Worm (Caenorhabditis elegans) whole organism, late embryonic: ENCODE data around the gene T04F8.8.

Experiments used
- C08G9.2 ChIP-seq: sonication (generic microtip); optimal IDR thresholded peaks from 2 replicates; lab custom pipeline; 2016; ENCODE audit warnings: mild to moderate bottlenecking, missing genetic modification characterization, moderate library complexity, missing compliant biosample characterization
- K02D7.2 ChIP-seq: sonication (generic microtip); optimal IDR thresholded peaks from 2 replicates; lab custom pipeline; 2017; ENCODE audit warnings: mild to moderate bottlenecking, missing genetic modification characterization, missing compliant biosample characterization
- K09A11.1 ChIP-seq: sonication (generic microtip); optimal IDR thresholded peaks from 2 replicates; lab custom pipeline; 2017; ENCODE audit warnings: antibody characterized with exemption, mild to moderate bottlenecking, missing genetic modification characterization, missing compliant biosample characterization; ENCODE audit not compliant: insufficient read depth
- T23F11.4 ChIP-seq: fragments of 200-800 bp; sonication (Bioruptor generic); optimal IDR thresholded peaks from 2 replicates; lab custom pipeline; 2018; ENCODE audit warnings: mild to moderate bottlenecking, missing genetic modification characterization, missing compliant biosample characterization
- ahr-1 ChIP-seq: sonication (generic microtip); optimal IDR thresholded peaks from 2 replicates; lab custom pipeline; 2016; ENCODE audit warnings: missing genetic modification characterization, missing compliant biosample characterization
- ceh-2 ChIP-seq: sonication (generic microtip); optimal IDR thresholded peaks from 2 replicates; lab custom pipeline; 2016; ENCODE audit warnings: missing genotype, missing genetic modification characterization, missing compliant biosample characterization
- ceh-22 ChIP-seq: sonication (generic microtip); optimal IDR thresholded peaks from 2 replicates; lab custom pipeline; 2017; ENCODE audit warnings: missing biosample characterization, missing genetic modification characterization
- ceh-31 ChIP-seq: sonication (generic microtip); optimal IDR thresholded peaks from 2 replicates; lab custom pipeline; 2016; ENCODE audit warnings: missing genetic modification characterization, missing compliant biosample characterization
- ceh-45 ChIP-seq: fragments of 200-800 bp; sonication (Bioruptor generic); IDR thresholded peaks from 2 replicates; pipeline ENCODE4 v1.3.6; 2022; ENCODE audit warnings: missing genetic modification reagents, missing genetic modification characterization, missing compliant biosample characterization
- ceh-6 ChIP-seq: fragments of 200-800 bp; sonication (Bioruptor generic); optimal IDR thresholded peaks from 2 replicates; lab custom pipeline; 2018; ENCODE audit warnings: mild to moderate bottlenecking, missing genetic modification characterization, missing compliant biosample characterization
- che-1 ChIP-seq: sonication (generic microtip); optimal IDR thresholded peaks from 2 replicates; lab custom pipeline; 2016; ENCODE audit warnings: mild to moderate bottlenecking, missing genetic modification characterization, missing compliant biosample characterization
- dve-1 ChIP-seq: sonication (generic microtip); optimal IDR thresholded peaks from 2 replicates; lab custom pipeline; 2017; ENCODE audit warnings: antibody characterized with exemption, mild to moderate bottlenecking, missing genetic modification characterization, missing compliant biosample characterization
- elt-2 ChIP-seq: sonication (generic microtip); optimal IDR thresholded peaks from 2 replicates; lab custom pipeline; 2016; ENCODE audit warnings: missing genetic modification reagents, missing genetic modification characterization, missing compliant biosample characterization
- ets-4 ChIP-seq: sonication (generic microtip); optimal IDR thresholded peaks from 2 replicates; lab custom pipeline; 2016; ENCODE audit warnings: missing genetic modification characterization, missing compliant biosample characterization
- fkh-6 ChIP-seq: sonication (generic microtip); optimal IDR thresholded peaks from 2 replicates; lab custom pipeline; 2016; ENCODE audit warnings: missing genetic modification characterization, missing compliant biosample characterization
- madf-2 ChIP-seq: sonication (generic microtip); optimal IDR thresholded peaks from 2 replicates; lab custom pipeline; 2017; ENCODE audit warnings: missing genetic modification characterization, missing compliant biosample characterization
- mec-3 ChIP-seq: sonication (generic microtip); optimal IDR thresholded peaks from 2 replicates; lab custom pipeline; 2016; ENCODE audit warnings: borderline replicate concordance, missing genetic modification characterization, missing compliant biosample characterization
- nfya-1 ChIP-seq: sonication (generic microtip); optimal IDR thresholded peaks from 2 replicates; lab custom pipeline; 2017; ENCODE audit warnings: missing genetic modification characterization, mild to moderate bottlenecking, missing compliant biosample characterization, antibody characterized with exemption, moderate library complexity
- nhr-11 ChIP-seq: fragments of 150-350 bp; optimal IDR thresholded peaks from 2 replicates; lab custom pipeline; 2014; ENCODE audit warnings: missing biosample characterization, missing genetic modification characterization
- nhr-232 ChIP-seq: sonication (generic microtip); optimal IDR thresholded peaks from 2 replicates; lab custom pipeline; 2016; ENCODE audit warnings: missing genetic modification characterization, missing compliant biosample characterization
- odd-2 ChIP-seq: sonication (generic microtip); optimal IDR thresholded peaks from 2 replicates; lab custom pipeline; 2017; ENCODE audit warnings: antibody characterized with exemption, mild to moderate bottlenecking, missing genetic modification characterization, missing compliant biosample characterization
- pat-9 ChIP-seq: fragments of 200-800 bp; sonication (Bioruptor generic); optimal IDR thresholded peaks from 2 replicates; lab custom pipeline; 2018; ENCODE audit warnings: mild to moderate bottlenecking, missing genetic modification characterization, moderate library complexity, missing compliant biosample characterization
- pros-1 ChIP-seq: fragments of 150-350 bp; optimal IDR thresholded peaks from 2 replicates; lab custom pipeline; 2014; ENCODE audit warnings: missing biosample characterization, missing genetic modification reagents, missing genetic modification characterization
- ref-2 ChIP-seq: sonication (generic microtip); optimal IDR thresholded peaks from 2 replicates; lab custom pipeline; 2016; ENCODE audit warnings: missing genetic modification characterization, missing compliant biosample characterization
- rnt-1 ChIP-seq: sonication (generic microtip); optimal IDR thresholded peaks from 2 replicates; lab custom pipeline; 2016; ENCODE audit warnings: missing genetic modification characterization, missing compliant biosample characterization
- sdc-2 ChIP-seq: sonication (generic microtip); optimal IDR thresholded peaks from 2 replicates; lab custom pipeline; 2016; ENCODE audit warnings: missing genotype, missing genetic modification characterization, missing compliant biosample characterization
- syd-9 ChIP-seq: sonication (generic microtip); optimal IDR thresholded peaks from 2 replicates; lab custom pipeline; 2016; ENCODE audit warnings: mild to moderate bottlenecking, missing genetic modification characterization, moderate library complexity, missing compliant biosample characterization
- tbx-7 ChIP-seq: sonication (generic microtip); optimal IDR thresholded peaks from 2 replicates; lab custom pipeline; 2016; ENCODE audit warnings: missing genotype, missing genetic modification characterization, missing compliant biosample characterization
- unc-3 ChIP-seq, 2 experiments: fragments of 200-800 bp in 1 of 2; sonication (Bioruptor generic) in 1 of 2; sonication (generic microtip) in 1 of 2; conservative IDR thresholded peaks in 1 of 2; optimal IDR thresholded peaks in 1 of 2; 2 replicates each; pipeline versions ENCODE4 v1.3.6 to Lab custom; 2016 to 2022; ENCODE audit warnings: missing compliant biosample characterization in 2 of 2, missing genetic modification characterization in 2 of 2, missing genetic modification reagents in 1 of 2
- unc-42 ChIP-seq: sonication (generic microtip); optimal IDR thresholded peaks from 2 replicates; lab custom pipeline; 2016; ENCODE audit warnings: missing genotype, missing genetic modification characterization, missing compliant biosample characterization

Gene T04F8.8

DNA sequence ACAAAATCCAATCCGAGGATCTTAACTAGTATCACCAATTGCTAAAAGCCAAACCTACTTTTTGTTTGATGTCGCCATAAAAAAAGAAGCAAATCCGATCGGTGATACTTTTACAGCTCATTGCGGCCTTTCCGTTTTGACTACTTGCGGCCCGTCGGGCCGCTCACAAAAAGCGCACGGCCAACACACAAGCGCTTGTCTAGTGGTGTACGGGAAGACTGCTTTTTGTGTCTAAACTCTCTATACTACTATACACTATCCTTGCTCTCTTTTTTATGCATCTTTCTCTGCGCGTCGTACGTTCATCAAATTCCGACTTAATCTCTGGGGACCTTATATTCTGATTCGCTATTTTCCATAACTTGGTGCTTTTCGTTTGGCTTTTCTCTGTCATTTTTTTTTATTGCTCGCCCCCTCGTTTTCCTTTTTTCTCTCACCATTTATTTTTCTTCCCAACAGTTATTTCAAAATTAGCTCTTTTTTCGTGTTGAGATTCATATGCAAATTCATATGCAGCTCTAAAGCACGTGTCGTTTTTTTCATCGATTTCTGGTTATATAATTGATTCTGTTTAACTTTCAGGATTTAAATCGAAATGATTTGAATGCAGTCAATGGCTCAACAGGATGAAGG is 19.4 kb downstream of the T04F8.8 start, which contains the start of gene noca-2 (continued):
- TF ChIP-seq mec-3 (tag; lab: Kevin White, UChicago) (no peak), madf-2 (no peak), syd-9 (tag; lab: Kevin White, UChicago) (no peak), sdc-2 (tag; lab: Kevin White, UChicago) (no peak), unc-3 (GFP tag; conservative IDR thresholded peaks at IDR 0.05; lab: Robert Waterston, UW) (no peak), unc-3 (tag; optimal IDR thresholded peaks at IDR 0.05; lab: Kevin White, UChicago) (no peak), ahr-1 (no peak), K09A11.1 (tag; lab: Kevin White, UChicago) (no peak), ceh-22 (tag; lab: Kevin White, UChicago) (no peak)
- TF ChIP-seq, all 69 proteins: peak for 5

DNA sequence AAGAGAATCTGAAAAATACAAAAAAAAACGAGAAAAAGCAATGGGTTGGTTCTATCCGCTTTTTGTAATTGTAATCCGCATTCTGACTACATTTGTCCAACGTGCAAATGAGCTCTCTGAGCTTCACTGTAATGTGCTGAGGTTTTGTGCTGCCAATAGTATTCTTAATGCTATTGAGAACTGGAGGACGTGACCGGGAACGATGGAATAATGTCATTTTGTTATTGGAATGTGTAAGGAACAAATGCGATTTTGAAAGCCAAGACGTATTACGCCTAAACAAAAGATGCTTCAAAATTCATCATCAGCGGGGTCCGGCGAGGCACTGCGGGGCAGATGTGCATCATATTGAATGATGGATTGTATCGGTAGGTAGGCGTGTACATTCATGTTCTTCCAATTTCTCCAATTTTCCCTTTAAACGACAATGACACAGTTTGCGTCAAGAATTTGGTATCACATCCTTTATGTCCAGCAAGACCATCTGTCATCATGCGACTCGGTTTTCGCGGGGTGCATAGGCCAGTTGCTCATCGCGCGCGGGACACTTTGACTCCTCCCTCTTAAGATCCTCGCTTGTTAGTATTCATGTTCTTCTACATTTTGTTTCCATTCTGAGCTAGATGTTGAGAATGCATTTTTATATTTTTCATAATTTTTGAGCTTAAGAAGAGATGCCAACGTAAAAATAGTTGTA is 25.9 kb downstream of the T04F8.8 start:
- TF ChIP-seq unc-42 = peak; percentile 44
- TF ChIP-seq elt-2 = no peak

DNA sequence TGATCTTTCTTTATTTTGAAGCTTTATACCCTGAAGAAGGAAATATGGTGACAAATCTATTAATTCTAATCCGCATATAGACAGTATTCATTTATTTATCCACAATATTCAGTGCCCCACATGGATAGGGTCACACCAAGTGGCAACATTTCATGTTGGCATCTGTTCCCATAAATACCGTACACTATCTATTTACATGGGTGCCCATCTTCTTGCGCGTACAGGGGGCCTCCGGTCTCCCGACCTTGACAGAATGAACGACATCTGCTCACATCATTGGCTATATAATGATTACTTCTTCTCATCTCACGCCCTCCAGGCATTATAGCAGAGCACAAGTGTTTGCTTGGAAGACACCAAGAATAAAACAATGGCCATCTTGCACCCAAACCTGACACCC is 28.3 kb downstream of the T04F8.8 start:
- no peak for TF ChIP-seq dve-1
- TF ChIP-seq ceh-31 = peak; percentile 21
- TF ChIP-seq, all 69 proteins: peak for 1

DNA sequence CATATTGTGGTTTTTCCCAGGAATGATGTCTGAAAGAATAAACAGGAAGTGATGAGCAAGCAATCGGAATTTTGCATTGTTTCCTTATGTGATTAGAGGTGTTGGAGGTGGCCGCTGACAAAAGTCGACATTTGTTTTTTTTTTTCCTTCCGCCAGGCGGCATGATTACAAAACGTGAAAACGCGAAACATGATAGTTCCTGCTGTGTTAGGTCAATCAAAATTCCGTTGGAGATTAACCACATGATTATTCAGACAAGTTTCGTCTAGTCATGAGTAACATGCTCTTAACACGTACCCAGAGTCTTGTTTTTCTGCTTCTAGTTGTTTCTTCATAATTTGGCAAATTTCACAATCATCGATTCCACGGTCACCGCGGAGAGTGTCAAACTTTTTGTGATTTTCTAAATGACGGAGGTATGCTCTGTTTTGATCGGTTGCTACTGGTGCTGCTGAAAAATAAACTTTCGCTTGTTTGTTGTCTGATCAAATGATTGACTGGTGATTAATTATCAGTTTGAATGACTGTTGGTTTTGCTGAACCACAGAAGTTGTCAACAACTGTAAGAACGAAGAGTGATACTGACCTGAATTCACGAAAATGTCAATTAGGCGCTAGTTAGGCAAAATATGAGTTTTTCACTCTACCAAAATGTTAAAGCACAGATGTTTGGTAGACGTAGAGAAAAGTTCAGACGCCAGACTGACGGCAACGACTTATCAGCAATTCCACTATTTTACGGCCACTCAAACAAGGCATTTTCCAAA is 32.1 kb downstream of the T04F8.8 start:
- TF ChIP-seq unc-42 = no peak
- no peak for TF ChIP-seq rnt-1 (tag; lab: Kevin White, UChicago)
- no peak for TF ChIP-seq ceh-6 (GFP tag; lab: Kevin White, UChicago)
- TF ChIP-seq pat-9 (tag; lab: Kevin White, UChicago) = no peak
- no peak for TF ChIP-seq madf-2
- no peak for TF ChIP-seq sdc-2 (tag; lab: Kevin White, UChicago)
- no peak for TF ChIP-seq odd-2
- no peak for TF ChIP-seq pros-1 (tag; lab: Kevin White, UChicago)

DNA sequence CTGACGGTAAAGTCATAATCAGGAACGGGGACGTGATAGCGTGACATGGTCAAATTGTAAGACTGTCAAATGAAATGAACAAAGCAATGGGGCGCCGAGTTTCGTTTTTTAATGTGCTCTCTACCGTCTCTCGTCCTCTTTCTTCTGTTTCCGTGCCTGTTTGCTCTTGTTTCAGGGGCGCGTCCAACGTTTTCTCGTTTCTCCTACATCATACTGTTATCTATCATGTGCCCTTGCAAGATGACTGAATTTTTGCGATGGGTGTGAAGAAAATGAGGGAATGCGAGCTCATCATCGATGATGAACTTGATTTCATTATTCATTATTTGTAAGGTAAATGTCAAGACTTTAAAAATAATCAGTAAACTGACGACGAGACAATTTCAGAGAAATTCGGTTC is 33.6 kb downstream of the T04F8.8 start, which contains the start of gene T04F8.7:
Gene T04F8.7 (minus strand): TSS at position 130 of the 400 bp plus-strand sequence.
- TF ChIP-seq ets-4 (tag; lab: Kevin White, UChicago) (no peak), ref-2 (tag; lab: Kevin White, UChicago) (no peak), che-1 (no peak), rnt-1 (tag; lab: Kevin White, UChicago) (no peak), T23F11.4 (GFP tag; lab: Kevin White, UChicago) (no peak), nfya-1 (tag; lab: Kevin White, UChicago) (no peak), nhr-11 (tag; lab: Kevin White, UChicago) (no peak), tbx-7 (tag; lab: Kevin White, UChicago) (no peak), nhr-232 (tag; lab: Kevin White, UChicago) (no peak), elt-2 (no peak), ceh-45 (GFP tag; lab: Robert Waterston, UW) (no peak), K02D7.2 (tag; lab: Kevin White, UChicago) (no peak)

DNA sequence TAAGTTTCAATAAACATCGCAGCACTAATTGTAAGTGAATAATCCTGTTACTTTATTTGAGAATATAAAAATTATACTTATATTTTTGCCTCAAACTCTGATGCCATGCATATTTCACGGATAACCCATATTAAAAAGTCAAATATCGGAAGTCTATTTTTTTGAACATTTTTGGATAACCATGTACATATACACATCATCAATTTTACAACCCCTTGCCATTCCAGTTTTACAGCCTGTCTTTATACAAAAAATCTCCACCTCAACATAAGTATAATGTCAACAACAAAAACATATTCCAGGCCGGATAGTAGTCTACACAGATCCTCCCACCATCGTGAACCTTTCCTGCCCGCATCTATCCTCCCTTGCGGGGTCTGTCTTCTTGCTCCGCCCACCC is 37.0 kb downstream of the T04F8.8 start, which contains the start of gene hnd-1:
Gene hnd-1 (plus strand): TSS at position 301 of the 400 bp plus-strand sequence.
- TF ChIP-seq C08G9.2 (no peak), unc-42 (no peak), ahr-1 (no peak), fkh-6 (no peak), pat-9 (tag; lab: Kevin White, UChicago) (no peak), ceh-22 (tag; lab: Kevin White, UChicago) (no peak), ceh-2 (tag; lab: Kevin White, UChicago) (no peak)
